Worm (Caenorhabditis elegans): ENCODE data around the gene pgp-9.

- TF ChIP-seq fkh-4 (tag; optimal IDR thresholded peaks at IDR 0.05; ENCODE audit: borderline replicate concordance) = no peak
- no peak for TF ChIP-seq mdl-1 (tag; optimal IDR thresholded peaks at IDR 0.05)
- TF ChIP-seq pqm-1 (tag; optimal IDR thresholded peaks at IDR 0.05) = no peak
- no peak for TF ChIP-seq sptf-1 (tag; optimal IDR thresholded peaks at IDR 0.05)
- no peak for TF ChIP-seq ztf-4 (tag; optimal IDR thresholded peaks at IDR 0.05)
- no peak for TF ChIP-seq tbx-2 (tag; optimal IDR thresholded peaks at IDR 0.05)
- no peak for TF ChIP-seq mab-9 (GFP tag; IDR thresholded peaks at IDR 0.05)
- no peak for TF ChIP-seq lsy-2 (tag; optimal IDR thresholded peaks at IDR 0.05)
- TF ChIP-seq nhr-11 (tag; optimal IDR thresholded peaks at IDR 0.05) = no peak
- no peak for TF ChIP-seq nhr-28 (tag; optimal IDR thresholded peaks at IDR 0.05)
- no peak for TF ChIP-seq rnt-1 (tag; optimal IDR thresholded peaks at IDR 0.05)
- TF ChIP-seq fkh-10 (GFP tag; optimal IDR thresholded peaks at IDR 0.05) = no peak
Measured at ce11 chrV:17765077-17765476, 9.4 kb downstream of the pgp-9 start, which contains the start of the genes C47A10.16 and srh-283.
